Fruit fly (Drosophila melanogaster) S2 (cell line): ENCODE measurements around the gene Atg5.

Experiments used
- CG8478 ChIP-seq: fragments of >200 bp; optimal IDR thresholded peaks from 2 replicates; lab custom pipeline; 2018
- CTCF ChIP-seq, 2 experiments: fragments of >200 bp; optimal IDR thresholded peaks; 2 replicates each; lab custom pipeline; 2018

dm6 chrX:7291850-7292499, 31.6 kb downstream of the Atg5 start:
- no peak for TF ChIP-seq CG8478 (lab: Kevin White, UChicago)
- TF ChIP-seq CTCF (optimal IDR thresholded peaks at IDR 0.05; lab: Kevin White, UChicago) = no peak
